Fruit fly (Drosophila melanogaster) whole organism, wandering third instar larva: ENCODE results near the gene Tailor.

Experiments used
- Abd-B ChIP-seq: fragments of >200 bp; optimal IDR thresholded peaks from 2 replicates; lab custom pipeline; 2017; ENCODE audit warnings: missing biosample characterization, missing genetic modification characterization
- Dfd ChIP-seq: fragments of >200 bp; optimal IDR thresholded peaks from 2 replicates; lab custom pipeline; 2017; ENCODE audit warnings: missing biosample characterization, missing genetic modification characterization
- Dif ChIP-seq: fragments of 200-275, 200-300 bp; sonication (Bioruptor generic); optimal IDR thresholded peaks from 2 replicates; lab custom pipeline; 2018; ENCODE audit warnings: missing biosample characterization, missing genetic modification characterization; ENCODE audit not compliant: partially characterized antibody
- GATAd ChIP-seq: sonication (Bioruptor generic); optimal IDR thresholded peaks from 2 replicates; lab custom pipeline; 2016; ENCODE audit warnings: missing biosample characterization, missing genetic modification characterization
- Hnf4 ChIP-seq: fragments of 200-800 bp; sonication (Bioruptor generic); optimal IDR thresholded peaks from 2 replicates; lab custom pipeline; 2016; ENCODE audit warnings: missing biosample characterization, mild to moderate bottlenecking, missing genetic modification characterization
- Hr78 ChIP-seq: fragments of >200 bp; optimal IDR thresholded peaks from 2 replicates; lab custom pipeline; 2017; ENCODE audit warnings: missing biosample characterization, missing genetic modification characterization
- dsf ChIP-seq: sonication (Bioruptor generic); optimal IDR thresholded peaks from 2 replicates; lab custom pipeline; 2016; ENCODE audit warnings: missing biosample characterization, missing genetic modification characterization, borderline replicate concordance
- foxo ChIP-seq, 2 experiments: fragments of 200-800 bp; sonication (Bioruptor generic); optimal IDR thresholded peaks; 2 replicates in 1 of 2; 3 replicates in 1 of 2; lab custom pipeline; 2016 to 2017; ENCODE audit warnings: missing biosample characterization in 2 of 2, missing genetic modification characterization in 2 of 2
- fru ChIP-seq: fragments of 200-800 bp; sonication (Bioruptor generic); optimal IDR thresholded peaks from 3 replicates; lab custom pipeline; 2016; ENCODE audit warnings: missing biosample characterization, mild to moderate bottlenecking, missing genetic modification characterization
- lola ChIP-seq: fragments of >200 bp; optimal IDR thresholded peaks from 2 replicates; lab custom pipeline; 2017; ENCODE audit warnings: missing biosample characterization, missing genetic modification characterization
- pan ChIP-seq: fragments of >200 bp; optimal IDR thresholded peaks from 2 replicates; lab custom pipeline; 2017
- psq ChIP-seq: fragments of 200-800 bp; sonication (Bioruptor generic); optimal IDR thresholded peaks from 3 replicates; lab custom pipeline; 2017; ENCODE audit warnings: missing biosample characterization, mild to moderate bottlenecking, missing genetic modification characterization, moderate library complexity

DNA sequence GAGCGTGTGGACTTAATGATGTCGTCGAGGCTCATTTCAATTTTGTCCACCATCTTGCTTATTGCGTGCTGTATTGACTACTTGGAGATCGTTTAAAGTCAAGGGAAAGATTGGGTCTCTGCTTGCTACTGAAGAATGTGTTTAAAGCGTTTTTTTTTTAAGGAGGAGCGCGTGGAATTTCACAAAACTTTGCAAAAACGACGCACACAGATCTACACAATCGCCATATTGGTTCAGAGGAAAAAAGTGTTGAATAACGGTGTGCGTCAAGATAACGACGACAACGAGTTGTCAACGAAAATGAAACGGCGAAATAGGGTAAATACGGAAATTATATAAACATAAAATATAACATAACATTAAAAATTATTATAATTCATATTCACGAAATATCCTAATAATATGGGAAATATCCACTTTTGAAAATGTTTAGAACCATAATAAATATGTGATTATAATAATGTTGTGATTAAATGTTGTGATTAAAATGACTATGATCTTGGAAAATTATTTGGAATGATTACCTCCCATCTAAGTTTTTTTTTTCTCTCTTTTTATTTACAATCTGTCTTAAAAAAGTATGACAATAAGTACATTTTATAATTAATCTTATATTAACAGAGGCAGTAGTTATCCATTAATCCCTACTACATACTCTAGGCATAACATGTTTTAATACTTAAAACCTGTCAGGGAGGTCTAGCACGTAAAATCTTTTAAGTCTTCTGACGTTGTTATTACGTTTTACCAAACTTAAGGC is 5.5 kb downstream of the Tailor start, which contains the start of gene Ref1:
- TF ChIP-seq Hr78 (GFP tag; lab: Kevin White, UChicago) = no peak
- no peak for TF ChIP-seq dsf (GFP tag; lab: Kevin White, UChicago)
- no peak for TF ChIP-seq Abd-B (GFP tag; lab: Kevin White, UChicago)
- no peak for TF ChIP-seq fru (GFP tag; lab: Kevin White, UChicago)
- TF ChIP-seq Dif = no peak
- no peak for TF ChIP-seq pan (lab: Kevin White, UChicago)
- no peak for TF ChIP-seq Dfd (GFP tag; lab: Kevin White, UChicago)
- TF ChIP-seq foxo (GFP tag; optimal IDR thresholded peaks at IDR 0.05; lab: Kevin White, UChicago) = no peak
- TF ChIP-seq psq = no peak
- TF ChIP-seq lola (GFP tag; lab: Kevin White, UChicago) = no peak
- TF ChIP-seq GATAd (GFP tag; lab: Kevin White, UChicago) = no peak
- TF ChIP-seq Hnf4 (GFP tag; lab: Kevin White, UChicago) = no peak
